Fruit fly (Drosophila melanogaster) whole organism, embryonic: ENCODE results near the gene CG10809.

ENCODE experiments used
- Blimp-1 ChIP-seq: fragments of 200-800 bp; sonication (Bioruptor generic); optimal IDR thresholded peaks from 3 replicates; lab custom pipeline; 2018; ENCODE audit warnings: missing biosample characterization, missing genetic modification characterization, mild to moderate bottlenecking, moderate library complexity, missing genetic modification reagents
- BtbVII ChIP-seq: fragments of 200-800 bp; sonication (Bioruptor generic); optimal IDR thresholded peaks from 3 replicates; lab custom pipeline; 2017; ENCODE audit warnings: missing biosample characterization, mild to moderate bottlenecking, missing genetic modification characterization
- CG1024 ChIP-seq: fragments of 200-800 bp; sonication (Bioruptor generic); IDR thresholded peaks from 2 replicates; pipeline ENCODE4 v1.3.6; 2022; ENCODE audit warnings: missing biosample characterization, missing genetic modification characterization
- CG10431 ChIP-seq: fragments of 200-800 bp; sonication (Bioruptor generic); optimal IDR thresholded peaks from 3 replicates; lab custom pipeline; 2018; ENCODE audit warnings: missing biosample characterization, mild to moderate bottlenecking, missing genetic modification characterization
- CG10543 ChIP-seq: fragments of 200-800 bp; sonication (Bioruptor generic); optimal IDR thresholded peaks from 3 replicates; lab custom pipeline; 2017; ENCODE audit warnings: missing biosample characterization, mild to moderate bottlenecking, missing genetic modification characterization, moderate library complexity
- CG11093 ChIP-seq: fragments of 200-800 bp; sonication (Bioruptor generic); IDR thresholded peaks from 3 replicates; pipeline ENCODE4 v1.3.6; 2022; ENCODE audit warnings: missing biosample characterization, missing genetic modification characterization
- CG11398 ChIP-seq: fragments of 200-800 bp; sonication (Bioruptor generic); optimal IDR thresholded peaks from 2 replicates; lab custom pipeline; 2016; ENCODE audit warnings: missing biosample characterization, missing genetic modification characterization
- CG11560 ChIP-seq: fragments of 200-800 bp; sonication (Bioruptor generic); IDR thresholded peaks from 3 replicates; pipeline ENCODE4 v1.3.6; 2022; ENCODE audit warnings: missing biosample characterization, missing genetic modification characterization
- CG12659 ChIP-seq: fragments of 200-800 bp; sonication (Bioruptor generic); optimal IDR thresholded peaks from 3 replicates; lab custom pipeline; 2017; ENCODE audit warnings: mild to moderate bottlenecking, missing biosample characterization, missing genetic modification reagents, missing genetic modification characterization
- CG13424 ChIP-seq: fragments of 200-800 bp; sonication (Bioruptor generic); optimal IDR thresholded peaks from 2 replicates; lab custom pipeline; 2019; ENCODE audit warnings: missing biosample characterization, mild to moderate bottlenecking, missing genetic modification characterization, moderate library complexity
- CG14667 ChIP-seq: fragments of 200-800 bp; sonication (Bioruptor generic); IDR thresholded peaks from 2 replicates; pipeline ENCODE4 v1.3.6; 2022; ENCODE audit warnings: missing biosample characterization, missing genetic modification characterization
- CG15073 ChIP-seq: fragments of 200-800 bp; sonication (Bioruptor generic); optimal IDR thresholded peaks from 2 replicates; lab custom pipeline; 2016; ENCODE audit warnings: missing biosample characterization, missing genetic modification characterization
- CG15479 ChIP-seq: fragments of 200-800 bp; sonication (Bioruptor generic); optimal IDR thresholded peaks from 3 replicates; lab custom pipeline; 2019; ENCODE audit warnings: missing biosample characterization, mild to moderate bottlenecking, missing genetic modification characterization, moderate library complexity
- CG18599 ChIP-seq: fragments of 200-800 bp; sonication (Bioruptor generic); optimal IDR thresholded peaks from 3 replicates; lab custom pipeline; 2017; ENCODE audit warnings: missing biosample characterization, missing genetic modification characterization, mild to moderate bottlenecking, moderate library complexity, missing genetic modification reagents
- CG2712 ChIP-seq: fragments of 200-800 bp; optimal IDR thresholded peaks from 3 replicates; lab custom pipeline; 2019; ENCODE audit warnings: missing biosample characterization, mild to moderate bottlenecking, missing genetic modification characterization, moderate library complexity
- CG2889 ChIP-seq: fragments of 200-800 bp; sonication (Bioruptor generic); IDR thresholded peaks from 3 replicates; pipeline ENCODE4 v1.3.6; 2022; ENCODE audit warnings: missing biosample characterization, missing genetic modification characterization
- CG4404 ChIP-seq: fragments of 200-800 bp; sonication (Bioruptor generic); IDR thresholded peaks from 2 replicates; pipeline ENCODE4 v1.3.6; 2022; ENCODE audit warnings: missing biosample characterization, missing genetic modification characterization
- CG4820 ChIP-seq: fragments of 200-800 bp; sonication (Bioruptor generic); optimal IDR thresholded peaks from 3 replicates; lab custom pipeline; 2016; ENCODE audit warnings: missing biosample characterization, missing genetic modification characterization
- CG7987 ChIP-seq: fragments of 200-800 bp; sonication (Bioruptor generic); optimal IDR thresholded peaks from 2 replicates; lab custom pipeline; 2018; ENCODE audit warnings: missing biosample characterization, mild to moderate bottlenecking, missing genetic modification characterization, moderate library complexity
- CG8089 ChIP-seq: fragments of 200-800 bp; sonication (Bioruptor generic); optimal IDR thresholded peaks from 3 replicates; lab custom pipeline; 2016; ENCODE audit warnings: missing biosample characterization, missing genetic modification characterization
- D19A ChIP-seq: fragments of 200-800 bp; optimal IDR thresholded peaks from 3 replicates; lab custom pipeline; 2019; ENCODE audit warnings: missing biosample characterization, mild to moderate bottlenecking, missing genetic modification characterization, moderate library complexity
- Doc2 ChIP-seq: fragments of 200-800 bp; sonication (Bioruptor generic); IDR thresholded peaks from 2 replicates; pipeline ENCODE4 v1.3.6; 2022; ENCODE audit warnings: missing biosample characterization, missing genetic modification characterization
- HmgZ ChIP-seq: fragments of 200-800 bp; sonication (Bioruptor generic); optimal IDR thresholded peaks from 2 replicates; lab custom pipeline; 2018; ENCODE audit warnings: missing biosample characterization, mild to moderate bottlenecking, missing genetic modification characterization
- Ravus ChIP-seq: fragments of 200-800 bp; sonication (Bioruptor generic); IDR thresholded peaks from 2 replicates; pipeline ENCODE4 v1.3.6; 2022; ENCODE audit warnings: missing biosample characterization, missing genetic modification characterization
- Trl ChIP-seq, 3 experiments: fragments of >200 bp in 2 of 3; fragments of 200-800 bp in 1 of 3; sonication (Bioruptor generic) in 1 of 3; optimal IDR thresholded peaks; 2 replicates in 1 of 3; 3 replicates in 2 of 3; lab custom pipeline; 2016 to 2017; ENCODE audit warnings: missing biosample characterization in 1 of 3, missing genetic modification characterization in 1 of 3
- Usf ChIP-seq: fragments of 200-800 bp; sonication (Bioruptor generic); optimal IDR thresholded peaks from 2 replicates; lab custom pipeline; 2017; ENCODE audit warnings: missing genotype, missing biosample characterization, missing genetic modification characterization
- ac ChIP-seq: fragments of 200-800 bp; sonication (Bioruptor generic); optimal IDR thresholded peaks from 3 replicates; lab custom pipeline; 2017; ENCODE audit warnings: missing biosample characterization, mild to moderate bottlenecking, missing genetic modification characterization
- ato ChIP-seq: fragments of 200-800 bp; sonication (Bioruptor generic); IDR thresholded peaks from 2 replicates; pipeline ENCODE4 v1.3.6; 2022; ENCODE audit warnings: missing biosample characterization, missing genetic modification characterization; ENCODE audit not compliant: partially characterized antibody
- bbx ChIP-seq: fragments of 200-800 bp; sonication (Bioruptor generic); IDR thresholded peaks from 2 replicates; pipeline ENCODE4 v1.3.6; 2022; ENCODE audit warnings: missing biosample characterization, missing genetic modification characterization; ENCODE audit not compliant: partially characterized antibody
- bowl ChIP-seq: fragments of 200-800 bp; sonication (Bioruptor generic); IDR thresholded peaks from 2 replicates; pipeline ENCODE4 v1.3.6; 2022; ENCODE audit warnings: missing biosample characterization, missing genetic modification characterization
- btn ChIP-seq: fragments of 200-800 bp; sonication (Bioruptor generic); optimal IDR thresholded peaks from 2 replicates; lab custom pipeline; 2016; ENCODE audit warnings: missing biosample characterization, missing genetic modification characterization
- cas ChIP-seq: fragments of 200-800 bp; sonication (Bioruptor generic); IDR thresholded peaks from 2 replicates; pipeline ENCODE4 v1.3.6; 2022; ENCODE audit warnings: missing biosample characterization, missing genetic modification characterization
- croc ChIP-seq: fragments of 200-800 bp; sonication (Bioruptor generic); conservative IDR thresholded peaks from 3 replicates; pipeline ENCODE4 v1.3.6; 2022; ENCODE audit warnings: missing biosample characterization, missing genetic modification characterization
- disco-r ChIP-seq: fragments of 200-800 bp; sonication (Bioruptor generic); optimal IDR thresholded peaks from 2 replicates; lab custom pipeline; 2016; ENCODE audit warnings: missing biosample characterization, missing genetic modification characterization
- dpn ChIP-seq, 2 experiments: fragments of 200-800 bp; sonication (Bioruptor generic); optimal IDR thresholded peaks; 3 replicates each; lab custom pipeline; 2016; ENCODE audit warnings: missing biosample characterization in 2 of 2, missing genetic modification characterization in 2 of 2
- exex ChIP-seq: fragments of 200-800 bp; sonication (Bioruptor generic); optimal IDR thresholded peaks from 4 replicates; lab custom pipeline; 2018; ENCODE audit warnings: missing biosample characterization, mild to moderate bottlenecking, missing genetic modification characterization, moderate library complexity
- eyg ChIP-seq: fragments of 200-800 bp; sonication (Bioruptor generic); optimal IDR thresholded peaks from 3 replicates; lab custom pipeline; 2016; ENCODE audit warnings: missing biosample characterization, missing genetic modification characterization
- fru ChIP-seq: fragments of >200 bp; optimal IDR thresholded peaks from 2 replicates; lab custom pipeline; 2017
- kay ChIP-seq: fragments of 200-800 bp; sonication (Bioruptor generic); optimal IDR thresholded peaks from 2 replicates; lab custom pipeline; 2016; ENCODE audit warnings: missing biosample characterization, missing genetic modification characterization
- klu ChIP-seq: fragments of 200-800 bp; sonication (Bioruptor generic); IDR thresholded peaks from 2 replicates; pipeline ENCODE4 v1.3.6; 2022; ENCODE audit warnings: missing biosample characterization, missing genetic modification characterization
- maf-S ChIP-seq: fragments of 200-800 bp; sonication (Bioruptor generic); optimal IDR thresholded peaks from 2 replicates; lab custom pipeline; 2016; ENCODE audit warnings: missing biosample characterization, missing genetic modification characterization
- nerfin-2 ChIP-seq: fragments of 200-800 bp; sonication (Bioruptor generic); IDR thresholded peaks from 2 replicates; pipeline ENCODE4 v1.3.6; 2022; ENCODE audit warnings: missing biosample characterization, missing genetic modification characterization; ENCODE audit not compliant: partially characterized antibody
- nom ChIP-seq: fragments of 200-800 bp; sonication (Bioruptor generic); optimal IDR thresholded peaks from 2 replicates; lab custom pipeline; 2017; ENCODE audit warnings: missing biosample characterization, missing genetic modification characterization, mild to moderate bottlenecking, moderate library complexity, missing genetic modification reagents
- onecut ChIP-seq: fragments of 200-800 bp; sonication (Bioruptor generic); IDR thresholded peaks from 2 replicates; pipeline ENCODE4 v1.3.6; 2022; ENCODE audit warnings: missing biosample characterization, missing genetic modification characterization
- pros ChIP-seq: fragments of 200-800 bp; sonication (Bioruptor generic); optimal IDR thresholded peaks from 3 replicates; lab custom pipeline; 2019; ENCODE audit warnings: missing biosample characterization, mild to moderate bottlenecking, missing genetic modification characterization, moderate library complexity
- pzg ChIP-seq: fragments of 200-800 bp; sonication (Bioruptor generic); optimal IDR thresholded peaks from 3 replicates; lab custom pipeline; 2018; ENCODE audit warnings: missing biosample characterization, mild to moderate bottlenecking, missing genetic modification characterization, moderate library complexity
- sc ChIP-seq, 3 experiments: fragments of >200 bp in 2 of 3; fragments of 200-800 bp in 1 of 3; sonication (Bioruptor generic) in 1 of 3; optimal IDR thresholded peaks; 2 replicates in 2 of 3; 3 replicates in 1 of 3; lab custom pipeline; 2017; ENCODE audit warnings: mild to moderate bottlenecking in 1 of 3, missing biosample characterization in 1 of 3, missing genetic modification characterization in 1 of 3, missing genetic modification reagents in 1 of 3
- schlank ChIP-seq: fragments of 200-800 bp; sonication (Bioruptor generic); optimal IDR thresholded peaks from 2 replicates; lab custom pipeline; 2018; ENCODE audit warnings: missing biosample characterization, mild to moderate bottlenecking, missing genetic modification characterization
- unc-4 ChIP-seq: fragments of 200-800 bp; sonication (Bioruptor generic); IDR thresholded peaks from 2 replicates; pipeline ENCODE4 v1.3.6; 2022; ENCODE audit warnings: missing biosample characterization, missing genetic modification characterization; ENCODE audit not compliant: partially characterized antibody

The CG10809 gene

dm6 chr3L:9888630-9889130, 29.0 kb upstream of the CG10809 start, which contains the start of the genes Taf2 and CalpB (continued):
- TF ChIP-seq bbx (GFP tag; lab: Robert Waterston, UW) (peak; percentile 47), btn (GFP tag; lab: Kevin White, UChicago) (no peak), CG15479 (GFP tag; lab: Kevin White, UChicago) (no peak), CG13424 (tag; lab: Kevin White, UChicago) (peak; percentile 90), exex (tag; lab: Kevin White, UChicago) (no peak), CG18599 (GFP tag; lab: Kevin White, UChicago) (peak; percentile 87), disco-r (GFP tag; lab: Kevin White, UChicago) (no peak), D19A (peak; percentile 93), fru (no peak), CG11398 (peak; percentile 33), pros (GFP tag; lab: Kevin White, UChicago) (no peak), bowl (GFP tag; lab: Robert Waterston, UW) (no peak), pzg (GFP tag; lab: Kevin White, UChicago) (peak; percentile 54), CG2712 (tag; lab: Kevin White, UChicago) (peak; percentile 94), CG10431 (GFP tag; lab: Kevin White, UChicago) (peak; percentile 62), schlank (tag; lab: Kevin White, UChicago) (peak; percentile 53), Blimp-1 (GFP tag; lab: Kevin White, UChicago) (peak; percentile 87), maf-S (GFP tag; lab: Kevin White, UChicago) (no peak), sc (optimal IDR thresholded peaks at IDR 0.05; lab: Kevin White, UChicago) (no peak), sc (GFP tag; optimal IDR thresholded peaks at IDR 0.05; lab: Kevin White, UChicago) (peak; percentile 63), CG15073 (GFP tag; lab: Kevin White, UChicago) (peak; percentile 16), cas (GFP tag; lab: Robert Waterston, UW) (no peak), ac (GFP tag; lab: Kevin White, UChicago) (no peak), Doc2 (GFP tag; lab: Robert Waterston, UW) (no peak), unc-4 (GFP tag; lab: Robert Waterston, UW) (no peak), CG10543 (GFP tag; lab: Kevin White, UChicago) (peak; percentile 62), CG4820 (GFP tag; lab: Kevin White, UChicago) (peak; percentile 81), Usf (peak; percentile 59), CG12659 (GFP tag; lab: Kevin White, UChicago) (peak; percentile 91), nom (GFP tag; lab: Kevin White, UChicago) (peak; percentile 74), croc (GFP tag; lab: Robert Waterston, UW) (peak; percentile 72), ato (GFP tag; lab: Robert Waterston, UW) (no peak), CG11093 (GFP tag; lab: Robert Waterston, UW) (peak; percentile 62; the same call in 2 of the 3 replicates), HmgZ (tag; lab: Kevin White, UChicago) (peak; percentile 67), nerfin-2 (GFP tag; lab: Robert Waterston, UW) (no peak), CG8089 (GFP tag; lab: Kevin White, UChicago) (no peak), dpn (GFP tag; optimal IDR thresholded peaks at IDR 0.05; lab: Kevin White, UChicago) (peak; percentile 46 to 82), CG4404 (GFP tag; lab: Robert Waterston, UW) (peak; percentile 68), CG1024 (GFP tag; lab: Robert Waterston, UW) (peak; percentile 72; the same call in 1 of the 2 replicates), CG2889 (GFP tag; lab: Robert Waterston, UW) (no peak), CG11560 (tag; lab: Robert Waterston, UW) (0 out of 3 replicates have a peak, but pooled peaks have one; percentile 22), BtbVII (GFP tag; lab: Kevin White, UChicago) (no peak), CG14667 (GFP tag; lab: Robert Waterston, UW) (peak; percentile 61), CG7987 (GFP tag; lab: Kevin White, UChicago) (no peak), Trl (optimal IDR thresholded peaks at IDR 0.05; lab: Kevin White, UChicago) (no peak), Trl (GFP tag; optimal IDR thresholded peaks at IDR 0.05; lab: Kevin White, UChicago) (no peak), eyg (GFP tag; lab: Kevin White, UChicago) (no peak), klu (peak; percentile 70; the same call in 1 of the 2 replicates), onecut (GFP tag; lab: Robert Waterston, UW) (peak; percentile 63), kay (GFP tag; lab: Kevin White, UChicago) (peak; percentile 96), Ravus (GFP tag; lab: Robert Waterston, UW) (no peak)
